Worm (Caenorhabditis elegans) whole organism, L3 larva: ENCODE measurements around the gene C29F9.9.

ENCODE experiments used
- ZK546.5 ChIP-seq: sonication (generic microtip); optimal IDR thresholded peaks from 2 replicates; lab custom pipeline; 2017; ENCODE audit warnings: missing biosample characterization, missing genetic modification characterization
- daf-12 ChIP-seq: fragments of 150-350 bp; optimal IDR thresholded peaks from 2 replicates; lab custom pipeline; 2014; ENCODE audit warnings: missing biosample characterization, missing genetic modification reagents, missing genetic modification characterization
- egl-27 ChIP-seq: sonication (generic microtip); optimal IDR thresholded peaks from 4 replicates; lab custom pipeline; 2017; ENCODE audit warnings: missing biosample characterization, missing genetic modification reagents, missing genetic modification characterization
- elt-3 ChIP-seq, 3 experiments: fragments of 150-350 bp in 1 of 3; sonication (generic microtip) in 2 of 3; optimal IDR thresholded peaks; 2 replicates in 2 of 3; 4 replicates in 1 of 3; lab custom pipeline; 2014 to 2017; ENCODE audit warnings: missing biosample characterization in 3 of 3, missing genetic modification characterization in 3 of 3
- fkh-2 ChIP-seq: fragments of 150-350 bp; optimal IDR thresholded peaks from 2 replicates; lab custom pipeline; 2014; ENCODE audit warnings: missing biosample characterization, missing genetic modification reagents, missing genetic modification characterization
- mdl-1 ChIP-seq: fragments of 150-350 bp; optimal IDR thresholded peaks from 2 replicates; lab custom pipeline; 2014; ENCODE audit warnings: missing biosample characterization, missing genetic modification characterization
- nhr-12 ChIP-seq: fragments of 150-350 bp; optimal IDR thresholded peaks from 2 replicates; lab custom pipeline; 2014; ENCODE audit warnings: missing biosample characterization, missing genetic modification characterization
- nhr-77 ChIP-seq: fragments of 150-350 bp; optimal IDR thresholded peaks from 2 replicates; lab custom pipeline; 2014; ENCODE audit warnings: missing biosample characterization, missing genetic modification characterization
- pha-4 ChIP-seq: fragments of 150-350 bp; optimal IDR thresholded peaks from 2 replicates; lab custom pipeline; 2014; ENCODE audit warnings: missing biosample characterization, missing genetic modification reagents, missing genetic modification characterization
- pqm-1 ChIP-seq: fragments of 150-350 bp; optimal IDR thresholded peaks from 2 replicates; lab custom pipeline; 2017; ENCODE audit warnings: missing biosample characterization, missing genetic modification characterization, inconsistent platforms
- unc-62 ChIP-seq: fragments of 150-350 bp; sonication (generic microtip); optimal IDR thresholded peaks from 4 replicates; lab custom pipeline; 2014; ENCODE audit warnings: missing biosample characterization, missing genetic modification reagents, missing genetic modification characterization

DNA sequence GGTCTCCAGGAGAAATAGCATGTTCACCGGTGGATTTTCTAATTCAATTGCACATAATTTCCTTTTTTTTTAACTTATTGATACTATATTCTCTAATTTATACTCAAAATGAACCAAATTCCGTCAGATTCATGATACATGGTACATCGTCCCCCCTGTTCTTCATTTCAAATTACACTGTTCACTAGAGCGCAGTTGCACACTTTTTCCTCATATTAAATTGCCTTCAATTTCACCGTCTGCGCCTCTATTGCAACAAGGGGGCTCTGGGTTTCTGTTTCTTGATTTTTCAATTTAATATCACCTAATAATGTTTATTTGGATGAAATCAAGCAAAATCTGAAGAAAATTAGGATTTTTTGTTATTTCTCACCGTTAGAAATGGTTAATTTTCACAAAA is 32.9 kb upstream of the C29F9.9 start:
- TF ChIP-seq ZK546.5 (tag; lab: Kevin White, UChicago) (no peak), elt-3 (tag; optimal IDR thresholded peaks at IDR 0.05; lab: Kevin White, UChicago) (no peak), egl-27 (tag; lab: Kevin White, UChicago) (no peak), nhr-77 (peak; percentile 9), nhr-12 (no peak), pha-4 (tag; lab: Kevin White, UChicago) (peak; percentile 82), unc-62 (no peak), pqm-1 (tag; lab: Kevin White, UChicago) (no peak), fkh-2 (tag; lab: Kevin White, UChicago) (no peak), mdl-1 (tag; lab: Kevin White, UChicago) (no peak), daf-12 (tag; lab: Kevin White, UChicago) (no peak)
